Worm (Caenorhabditis elegans) whole organism, L1 larva: Measurements from ENCODE around the gene mboa-6.
A peak's percentile ranks its signal among the peaks of the same experiment; 100 is the strongest.

Source experiments
- C16A3.4 ChIP-seq: fragments of 150-350 bp; optimal IDR thresholded peaks from 2 replicates; lab custom pipeline; 2014; ENCODE audit warnings: missing biosample characterization, missing genetic modification characterization
- F16B12.6 ChIP-seq: fragments of 150-350 bp; optimal IDR thresholded peaks from 2 replicates; lab custom pipeline; 2014; ENCODE audit warnings: missing biosample characterization, missing genetic modification characterization
- blmp-1 ChIP-seq: fragments of 150-350 bp; optimal IDR thresholded peaks from 2 replicates; lab custom pipeline; 2014; ENCODE audit warnings: missing biosample characterization, missing genetic modification characterization
- ceh-8 ChIP-seq: fragments of 200-800 bp; sonication (Bioruptor generic); optimal IDR thresholded peaks from 2 replicates; lab custom pipeline; 2018; ENCODE audit warnings: mild to moderate bottlenecking, missing genetic modification characterization, moderate library complexity, missing compliant biosample characterization
- ceh-82 ChIP-seq, 3 experiments: fragments of 150-350 bp in 1 of 3; sonication (generic microtip) in 2 of 3; optimal IDR thresholded peaks; 2 replicates each; lab custom pipeline; 2014 to 2017; ENCODE audit warnings: missing biosample characterization in 3 of 3, missing genetic modification characterization in 3 of 3
- ces-1 ChIP-seq: fragments of 150-350 bp; optimal IDR thresholded peaks from 2 replicates; lab custom pipeline; 2014; ENCODE audit warnings: missing biosample characterization, missing genetic modification reagents, missing genetic modification characterization
- dpl-1 ChIP-seq, 3 experiments: fragments of 150-350 bp in 2 of 3; sonication (generic microtip) in 1 of 3; optimal IDR thresholded peaks; 2 replicates each; lab custom pipeline; 2014 to 2017; ENCODE audit warnings: missing biosample characterization in 3 of 3, missing genetic modification characterization in 3 of 3, missing genetic modification reagents in 3 of 3
- dsc-1 ChIP-seq: sonication (generic microtip); optimal IDR thresholded peaks from 2 replicates; lab custom pipeline; 2016; ENCODE audit warnings: mild to moderate bottlenecking, missing genetic modification characterization, missing compliant biosample characterization
- efl-1 ChIP-seq, 4 experiments: fragments of 150-350 bp; optimal IDR thresholded peaks in 3 of 4; peaks in 1 of 4; 1 replicate in 1 of 4; 2 replicates in 3 of 4; lab custom pipeline; 2014; ENCODE audit warnings: missing biosample characterization in 2 of 4, missing genetic modification characterization in 2 of 4, missing genetic modification reagents in 2 of 4
- egl-13 ChIP-seq: sonication (generic microtip); optimal IDR thresholded peaks from 2 replicates; lab custom pipeline; 2016; ENCODE audit warnings: missing genotype, missing genetic modification reagents, missing genetic modification characterization, missing compliant biosample characterization
- elt-2 ChIP-seq: sonication (generic microtip); optimal IDR thresholded peaks from 2 replicates; lab custom pipeline; 2016; ENCODE audit warnings: missing genetic modification characterization, mild to moderate bottlenecking, inconsistent platforms, missing compliant biosample characterization, missing genetic modification reagents
- fkh-4 ChIP-seq: sonication (generic microtip); optimal IDR thresholded peaks from 2 replicates; lab custom pipeline; 2016; ENCODE audit warnings: missing compliant biosample characterization, missing genetic modification characterization, borderline replicate concordance
- fkh-8 ChIP-seq: sonication (generic microtip); optimal IDR thresholded peaks from 2 replicates; lab custom pipeline; 2016; ENCODE audit warnings: mild to moderate bottlenecking, missing genetic modification characterization, missing compliant biosample characterization
- fos-1 ChIP-seq: fragments of 150-350 bp; optimal IDR thresholded peaks from 2 replicates; lab custom pipeline; 2014; ENCODE audit warnings: missing biosample characterization, missing genetic modification characterization
- grh-1 ChIP-seq: fragments of 200-800 bp; sonication (Bioruptor generic); IDR thresholded peaks from 2 replicates; pipeline ENCODE4 v1.3.6; 2022; ENCODE audit warnings: missing genetic modification reagents, missing genetic modification characterization, missing compliant biosample characterization
- irx-1 ChIP-seq: sonication (generic microtip); optimal IDR thresholded peaks from 2 replicates; lab custom pipeline; 2016; ENCODE audit warnings: missing genetic modification characterization, missing compliant biosample characterization
- isw-1 ChIP-seq: fragments of 200-800 bp; sonication (Bioruptor generic); IDR thresholded peaks from 2 replicates; pipeline ENCODE4 v1.3.6; 2022; ENCODE audit warnings: missing genetic modification characterization, missing compliant biosample characterization
- jun-1 ChIP-seq: fragments of 150-350 bp; optimal IDR thresholded peaks from 2 replicates; lab custom pipeline; 2014; ENCODE audit warnings: missing biosample characterization, missing genetic modification reagents, missing genetic modification characterization
- lin-13 ChIP-seq: fragments of 150-350 bp; optimal IDR thresholded peaks from 2 replicates; lab custom pipeline; 2014; ENCODE audit warnings: missing biosample characterization, missing genetic modification reagents, missing genetic modification characterization
- lin-15B ChIP-seq: fragments of 150-350 bp; sonication (generic microtip); optimal IDR thresholded peaks from 3 replicates; lab custom pipeline; 2014; ENCODE audit warnings: missing biosample characterization, missing genetic modification characterization
- lin-35 ChIP-seq, 2 experiments: fragments of 150-350 bp; optimal IDR thresholded peaks; 2 replicates each; lab custom pipeline; 2014; ENCODE audit warnings: missing biosample characterization in 2 of 2, missing genetic modification characterization in 2 of 2, missing genetic modification reagents in 2 of 2
- lin-39 ChIP-seq: fragments of 150-350 bp; optimal IDR thresholded peaks from 2 replicates; lab custom pipeline; 2014; ENCODE audit warnings: missing biosample characterization, missing genetic modification reagents, missing genetic modification characterization
- lsy-2 ChIP-seq, 2 experiments: fragments of 150-350 bp; optimal IDR thresholded peaks; 2 replicates each; lab custom pipeline; 2014; ENCODE audit warnings: missing biosample characterization in 2 of 2, missing genetic modification characterization in 2 of 2
- mdl-1 ChIP-seq, 2 experiments: fragments of 150-350 bp; optimal IDR thresholded peaks; 2 replicates each; lab custom pipeline; 2014 to 2017; ENCODE audit warnings: missing biosample characterization in 2 of 2, missing genetic modification characterization in 2 of 2, inconsistent platforms in 1 of 2
- mep-1 ChIP-seq: fragments of 150-350 bp; optimal IDR thresholded peaks from 2 replicates; lab custom pipeline; 2014; ENCODE audit warnings: missing biosample characterization, missing genetic modification characterization
- nhr-12 ChIP-seq: sonication (generic microtip); optimal IDR thresholded peaks from 2 replicates; lab custom pipeline; 2017; ENCODE audit warnings: missing biosample characterization, missing genetic modification characterization
- nhr-19 ChIP-seq: fragments of 200-800 bp; sonication (Bioruptor generic); conservative IDR thresholded peaks from 2 replicates; pipeline ENCODE4 v1.3.6; 2022; ENCODE audit warnings: missing genetic modification characterization, missing compliant biosample characterization
- nhr-20 ChIP-seq: sonication (generic microtip); optimal IDR thresholded peaks from 2 replicates; lab custom pipeline; 2016; ENCODE audit warnings: mild to moderate bottlenecking, missing genetic modification characterization, missing compliant biosample characterization
- nhr-71 ChIP-seq: sonication (generic microtip); optimal IDR thresholded peaks from 2 replicates; lab custom pipeline; 2016; ENCODE audit warnings: mild to moderate bottlenecking, missing genetic modification characterization, moderate library complexity, missing compliant biosample characterization
- nhr-76 ChIP-seq: sonication (generic microtip); optimal IDR thresholded peaks from 2 replicates; lab custom pipeline; 2017; ENCODE audit warnings: missing biosample characterization, missing genetic modification characterization
- nhr-85 ChIP-seq: sonication (generic microtip); peaks from one replicate; lab custom pipeline; 2016; ENCODE audit warnings: missing genetic modification characterization, inconsistent platforms, missing compliant biosample characterization
- skn-1 ChIP-seq: fragments of 150-350 bp; optimal IDR thresholded peaks from 2 replicates; lab custom pipeline; 2014; ENCODE audit warnings: missing biosample characterization, missing genetic modification characterization
- snpc-4 ChIP-seq: fragments of 150-350 bp; optimal IDR thresholded peaks from 2 replicates; lab custom pipeline; 2014; ENCODE audit warnings: missing biosample characterization, missing genetic modification characterization
- sox-4 ChIP-seq: sonication (generic microtip); optimal IDR thresholded peaks from 2 replicates; lab custom pipeline; 2016; ENCODE audit warnings: missing genetic modification characterization, missing compliant biosample characterization
- tbx-2 ChIP-seq: sonication (generic microtip); optimal IDR thresholded peaks from 2 replicates; lab custom pipeline; 2016; ENCODE audit warnings: missing genetic modification characterization, missing compliant biosample characterization
- unc-130 ChIP-seq: fragments of 150-350 bp; optimal IDR thresholded peaks from 2 replicates; lab custom pipeline; 2017; ENCODE audit warnings: missing biosample characterization, missing genetic modification characterization, inconsistent platforms
- unc-30 ChIP-seq: sonication (generic microtip); optimal IDR thresholded peaks from 2 replicates; lab custom pipeline; 2017; ENCODE audit warnings: missing biosample characterization, missing genetic modification characterization
- unc-86 ChIP-seq: sonication (generic microtip); optimal IDR thresholded peaks from 2 replicates; lab custom pipeline; 2016; ENCODE audit warnings: missing genetic modification characterization, missing compliant biosample characterization
- unc-98 ChIP-seq: fragments of 200-800 bp; sonication (Bioruptor generic); IDR thresholded peaks from 2 replicates; pipeline ENCODE4 v1.3.6; 2022; ENCODE audit warnings: missing genetic modification characterization, missing compliant biosample characterization
- xbp-1 ChIP-seq: sonication (generic microtip); optimal IDR thresholded peaks from 2 replicates; lab custom pipeline; 2016; ENCODE audit warnings: missing genetic modification characterization, missing compliant biosample characterization
- ztf-11 ChIP-seq, 2 experiments: sonication (generic microtip); optimal IDR thresholded peaks; 2 replicates each; lab custom pipeline; 2016 to 2017; ENCODE audit warnings: missing genetic modification characterization in 2 of 2, missing biosample characterization in 1 of 2, missing compliant biosample characterization in 1 of 2

mboa-6 gene

DNA sequence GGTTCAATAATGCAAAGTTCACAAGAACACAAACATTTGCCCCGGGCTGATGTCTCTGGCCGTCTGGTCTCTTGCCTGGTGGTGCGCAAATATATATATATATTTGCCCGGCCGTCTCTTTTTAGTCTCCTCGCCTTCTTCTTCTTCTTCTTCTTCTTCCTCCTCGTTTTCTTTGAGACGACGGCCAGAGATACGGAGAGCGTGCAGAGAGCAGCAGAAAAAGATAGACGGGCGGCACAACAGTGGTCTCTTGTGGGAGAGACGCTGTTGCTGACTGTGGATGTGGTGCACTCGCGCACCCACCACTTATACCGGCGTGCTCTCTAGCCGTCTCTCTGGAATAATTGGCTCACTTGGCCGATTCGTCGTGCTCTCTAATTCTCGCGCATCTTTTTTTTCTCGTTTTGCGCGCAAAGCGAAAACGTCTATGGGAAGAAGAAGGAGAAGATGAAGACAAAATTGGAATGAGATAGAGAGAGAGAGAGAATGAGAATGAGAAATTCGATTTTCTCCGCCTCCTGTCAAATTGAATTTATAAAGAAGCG, 40.5 kb downstream of the mboa-6 start (continued):
- TF ChIP-seq nhr-20 (tag; lab: Kevin White, UChicago) (peak; percentile 100), jun-1 (tag; lab: Kevin White, UChicago) (peak; percentile 96), blmp-1 (tag; lab: Kevin White, UChicago) (peak; percentile 97), ceh-8 (GFP tag; lab: Kevin White, UChicago) (peak; percentile 98), unc-30 (tag; lab: Kevin White, UChicago) (no peak), ces-1 (GFP tag; lab: Kevin White, UChicago) (peak; percentile 97), nhr-76 (peak; percentile 29), fos-1 (tag; lab: Kevin White, UChicago) (peak; percentile 80)

DNA sequence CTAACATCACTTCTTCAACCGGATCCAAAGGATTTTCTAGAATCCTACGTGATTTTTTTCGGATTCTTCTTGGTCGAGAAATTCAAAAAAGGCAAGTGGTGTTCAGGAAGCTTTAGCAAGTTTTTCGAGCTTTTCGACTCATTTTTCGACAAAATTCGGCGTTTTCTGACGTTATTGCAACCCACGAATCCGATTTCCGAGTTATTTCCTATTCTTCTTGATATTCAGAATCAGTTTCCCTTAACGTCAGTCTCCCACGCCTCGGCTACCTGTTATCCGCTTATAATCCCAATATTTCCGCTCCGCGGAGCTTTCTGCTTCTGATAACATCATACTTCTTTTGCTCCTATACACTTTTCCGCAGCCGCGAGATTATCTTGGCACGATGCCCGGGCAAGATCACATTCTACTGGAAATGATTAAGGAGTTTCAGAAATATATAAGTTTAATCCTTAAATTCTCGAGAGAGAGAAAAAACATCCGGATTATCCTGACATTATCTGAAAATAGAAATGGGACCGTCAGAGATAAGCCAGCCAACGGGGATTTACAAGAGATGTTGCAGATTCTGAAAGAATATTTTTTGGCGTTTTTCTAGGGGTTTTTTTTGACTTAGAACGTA, 43.3 kb downstream of the mboa-6 start:
- TF ChIP-seq egl-13 = peak; percentile 57
- TF ChIP-seq dsc-1 (tag; lab: Kevin White, UChicago) = peak; percentile 71
- no peak for TF ChIP-seq unc-130 (tag; lab: Kevin White, UChicago)
- peak; percentile 78 for TF ChIP-seq fkh-8 (tag; lab: Kevin White, UChicago)
- TF ChIP-seq sox-4 (tag; lab: Kevin White, UChicago) = peak; percentile 49

DNA sequence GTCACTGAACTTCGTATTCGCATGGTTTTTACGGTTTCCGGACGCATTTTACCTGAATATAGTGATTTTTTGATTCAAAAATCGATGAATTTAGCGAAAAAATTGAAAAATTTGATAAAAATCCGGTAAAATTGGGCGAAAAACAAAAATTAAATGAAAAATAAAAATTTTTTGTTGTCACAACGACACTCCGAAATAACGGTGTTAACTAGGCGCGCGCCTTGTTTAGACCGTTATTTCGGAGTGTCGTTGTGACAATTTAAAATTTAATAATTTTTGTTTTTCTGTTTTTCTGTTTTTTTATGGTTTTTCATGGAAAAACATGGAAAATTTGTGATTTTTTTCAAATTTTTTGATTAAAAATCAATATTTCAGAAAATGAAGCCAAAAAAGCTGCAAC, 56.2 kb downstream of the mboa-6 start, which contains the start of the genes B0524.6 and pqn-41:
Gene B0524.6, minus strand, starts transcription at position 52 of the 400 bp plus-strand sequence.
Gene pqn-41, plus strand, starts transcription at position 370 of the 400 bp plus-strand sequence.
- TF ChIP-seq lin-39 (tag; lab: Kevin White, UChicago) (peak; percentile 4), lin-35 (GFP tag; optimal IDR thresholded peaks at IDR 0.05; lab: Kevin White, UChicago) (peak; percentile 71 to 76), F16B12.6 (tag; lab: Kevin White, UChicago) (peak; percentile 55), xbp-1 (tag; lab: Kevin White, UChicago) (peak; percentile 57), nhr-71 (tag; lab: Kevin White, UChicago) (no peak), sox-4 (tag; lab: Kevin White, UChicago) (no peak), lin-13 (GFP tag; lab: Kevin White, UChicago) (peak; percentile 64), grh-1 (GFP tag; lab: Robert Waterston, UW) (no peak), elt-2 (tag; lab: Kevin White, UChicago) (no peak), mdl-1 (tag; optimal IDR thresholded peaks at IDR 0.05; lab: Kevin White, UChicago) (peak in 1 of 2 experiments; percentile 5), nhr-76 (no peak), blmp-1 (tag; lab: Kevin White, UChicago) (peak; percentile 63), mep-1 (tag; lab: Kevin White, UChicago) (peak; percentile 84), dpl-1 (GFP tag; optimal IDR thresholded peaks at IDR 0.05; lab: Kevin White, UChicago) (peak; percentile 65 to 81 (median 69)), unc-130 (tag; lab: Kevin White, UChicago) (peak; percentile 75), ztf-11 (tag; optimal IDR thresholded peaks at IDR 0.05; lab: Kevin White, UChicago) (peak in 1 of 2 experiments; percentile 5), fkh-8 (tag; lab: Kevin White, UChicago) (peak; percentile 58), lsy-2 (tag; optimal IDR thresholded peaks at IDR 0.05; lab: Kevin White, UChicago) (peak; percentile 83 to 87), skn-1 (tag; lab: Kevin White, UChicago) (peak; percentile 86), irx-1 (tag; lab: Kevin White, UChicago) (no peak), ceh-8 (GFP tag; lab: Kevin White, UChicago) (peak; percentile 25), ceh-82 (tag; optimal IDR thresholded peaks at IDR 0.05; lab: Kevin White, UChicago) (peak; percentile 68 to 80 (median 72)), isw-1 (GFP tag; lab: Robert Waterston, UW) (peak; percentile 54), nhr-19 (GFP tag; lab: Robert Waterston, UW) (peak; percentile 55), C16A3.4 (tag; lab: Kevin White, UChicago) (peak; percentile 25), efl-1 (optimal IDR thresholded peaks at IDR 0.05; lab: Kevin White, UChicago) (peak; percentile 53 to 68), efl-1 (GFP tag; optimal IDR thresholded peaks at IDR 0.05 in 1 of 2; lab: Kevin White, UChicago) (peak; percentile 79 to 94), lin-15B (tag; lab: Kevin White, UChicago) (peak; percentile 63), nhr-85 (peak; percentile 80), unc-98 (GFP tag; lab: Robert Waterston, UW) (no peak), fkh-4 (no peak), unc-86 (tag; lab: Kevin White, UChicago) (peak; percentile 58), snpc-4 (tag; lab: Kevin White, UChicago) (peak; percentile 46), nhr-12 (no peak), tbx-2 (peak; percentile 51)
